Fruit fly (Drosophila melanogaster): ENCODE data around the gene CG43725.
A peak's percentile ranks its signal among the peaks of the same experiment; 100 is the strongest.

The CG43725 gene

dm6 chr2L:11044678-11045466, 30.4 kb upstream of the CG43725 start (continued):
- TF ChIP-seq Dbx (GFP tag; IDR thresholded peaks at IDR 0.05) (0 out of 3 replicates have a peak, but pooled peaks have one; percentile 42), ase (GFP tag; IDR thresholded peaks at IDR 0.05) (no peak), ap (GFP tag; IDR thresholded peaks at IDR 0.05) (no peak), CG11456 (GFP tag; IDR thresholded peaks at IDR 0.05) (no peak), trem (tag; optimal IDR thresholded peaks at IDR 0.05) (no peak), CG14860 (GFP tag; IDR thresholded peaks at IDR 0.05; ENCODE audit: partially characterized antibody) (no peak), odd (GFP tag; optimal IDR thresholded peaks at IDR 0.05) (peak; percentile 60), CG4707 (GFP tag; optimal IDR thresholded peaks at IDR 0.05) (peak; percentile 32), CG32772 (GFP tag; IDR thresholded peaks at IDR 0.05) (no peak), tx (GFP tag; optimal IDR thresholded peaks at IDR 0.05) (no peak), CoRest (tag; optimal IDR thresholded peaks at IDR 0.05) (peak; percentile 12), gcm2 (GFP tag; optimal IDR thresholded peaks at IDR 0.05) (no peak), Dref (GFP tag; IDR thresholded peaks at IDR 0.05) (no peak), crol (GFP tag; IDR thresholded peaks at IDR 0.05) (peak; percentile 93), CG1792 (GFP tag; optimal IDR thresholded peaks at IDR 0.05) (no peak), CG15269 (tag; optimal IDR thresholded peaks at IDR 0.05) (peak; percentile 36), D19B (GFP tag; optimal IDR thresholded peaks at IDR 0.05) (no peak), gfzf (GFP tag; optimal IDR thresholded peaks at IDR 0.05) (no peak), Ravus (GFP tag; IDR thresholded peaks at IDR 0.05) (no peak), repo (GFP tag; optimal IDR thresholded peaks at IDR 0.05) (no peak), NC2α (GFP tag; optimal IDR thresholded peaks at IDR 0.05) (no peak), CG3065 (GFP tag; optimal IDR thresholded peaks at IDR 0.05) (no peak), pum (GFP tag; optimal IDR thresholded peaks at IDR 0.05) (no peak), gt (GFP tag; IDR thresholded peaks at IDR 0.05) (no peak), lbe (GFP tag; optimal IDR thresholded peaks at IDR 0.05) (peak; percentile 53), amos (GFP tag; IDR thresholded peaks at IDR 0.05; ENCODE audit: partially characterized antibody) (no peak), D19A (tag; optimal IDR thresholded peaks at IDR 0.05) (peak; percentile 71), CG2202 (tag; optimal IDR thresholded peaks at IDR 0.05) (no peak), CG42726 (GFP tag; IDR thresholded peaks at IDR 0.05; ENCODE audit: partially characterized antibody) (no peak), gcm (GFP tag; optimal IDR thresholded peaks at IDR 0.05) (peak; percentile 16), Awh (GFP tag; IDR thresholded peaks at IDR 0.05) (peak; percentile 52; the same call in 1 of the 2 replicates), C15 (GFP tag; IDR thresholded peaks at IDR 0.05) (no peak), caup (GFP tag; optimal IDR thresholded peaks at IDR 0.05; ENCODE audit: severe bottlenecking) (peak; percentile 52), Ets65A (GFP tag) (peak; percentile 50), NC2β (GFP tag; optimal IDR thresholded peaks at IDR 0.05) (no peak), MBD-R2 (GFP tag; IDR thresholded peaks at IDR 0.05) (no peak), CG10147 (GFP tag; optimal IDR thresholded peaks at IDR 0.05) (peak; percentile 45), chn (GFP tag; optimal IDR thresholded peaks at IDR 0.05) (no peak), ac (GFP tag; optimal IDR thresholded peaks at IDR 0.05) (no peak), CG7928 (GFP tag; optimal IDR thresholded peaks at IDR 0.05) (no peak), maf-S (GFP tag; optimal IDR thresholded peaks at IDR 0.05) (peak; percentile 10), CG11695 (GFP tag; IDR thresholded peaks at IDR 0.05) (peak; percentile 51), fu2 (GFP tag; optimal IDR thresholded peaks at IDR 0.05) (no peak), ERR (GFP tag; optimal IDR thresholded peaks at IDR 0.05) (peak; percentile 51), sens-2 (GFP tag; IDR thresholded peaks at IDR 0.05) (no peak), prd (optimal IDR thresholded peaks at IDR 0.05) (no peak), prd (GFP tag; IDR thresholded peaks at IDR 0.05) (0 out of 3 replicates have a peak, but pooled peaks have one; percentile 30), chinmo (GFP tag; IDR thresholded peaks at IDR 0.05; ENCODE audit: partially characterized antibody) (peak; percentile 71; the same call in 1 of the 4 replicates), Mrtf (GFP tag; IDR thresholded peaks at IDR 0.05) (no peak), CG10274 (GFP tag; optimal IDR thresholded peaks at IDR 0.05) (peak; percentile 23)
